Worm (Caenorhabditis elegans) whole organism, midembryonic: Measurements from ENCODE around the gene zipt-15.

Experiments used
- flt-1 ChIP-seq: fragments of 200-800 bp; sonication (Bioruptor generic); IDR thresholded peaks from 2 replicates; pipeline ENCODE4 v1.3.6; 2022; ENCODE audit warnings: missing genetic modification characterization, missing compliant biosample characterization
- klf-2 ChIP-seq: fragments of 200-800 bp; sonication (Bioruptor generic); conservative IDR thresholded peaks from 2 replicates; pipeline ENCODE4 v1.3.6; 2022; ENCODE audit warnings: missing genetic modification reagents, missing genetic modification characterization, missing compliant biosample characterization
- med-1 ChIP-seq: sonication (generic microtip); optimal IDR thresholded peaks from 2 replicates; lab custom pipeline; 2017; ENCODE audit warnings: missing genetic modification characterization, mild to moderate bottlenecking, missing compliant biosample characterization, antibody characterized with exemption, missing genetic modification reagents; ENCODE audit not compliant: insufficient read depth
- tab-1 ChIP-seq: fragments of 200-800 bp; sonication (Bioruptor generic); IDR thresholded peaks from 2 replicates; pipeline ENCODE4 v1.3.6; 2022; ENCODE audit warnings: missing genetic modification characterization, missing compliant biosample characterization
- ztf-23 ChIP-seq: fragments of 200-800 bp; sonication (Bioruptor generic); IDR thresholded peaks from 2 replicates; pipeline ENCODE4 v1.3.6; 2022; ENCODE audit warnings: missing genetic modification reagents, missing genetic modification characterization, missing compliant biosample characterization
- ztf-29 ChIP-seq: fragments of 200-800 bp; sonication (Bioruptor generic); IDR thresholded peaks from 2 replicates; pipeline ENCODE4 v1.3.6; 2022; ENCODE audit warnings: missing genetic modification reagents, missing genetic modification characterization, missing compliant biosample characterization

ce11 chrIV:804802-805201, 20.0 kb downstream of the zipt-15 start, which contains the start of gene Y55F3BL.4:
- TF ChIP-seq tab-1 (GFP tag; lab: Robert Waterston, UW) (no peak), ztf-23 (no peak), flt-1 (GFP tag; lab: Robert Waterston, UW) (no peak), klf-2 (no peak), ztf-29 (GFP tag; lab: Robert Waterston, UW) (no peak), med-1 (GFP tag; lab: Kevin White, UChicago) (no peak)
